Worm (Caenorhabditis elegans) whole organism, L3 larva: ENCODE data around the gene K09E3.7.
A peak's percentile ranks its signal among the peaks of the same experiment; 100 is the strongest.

ENCODE experiments used
- R02D3.7 ChIP-seq: fragments of 150-350 bp; optimal IDR thresholded peaks from 2 replicates; lab custom pipeline; 2014; ENCODE audit warnings: missing biosample characterization, missing genetic modification characterization
- ZK546.5 ChIP-seq: sonication (generic microtip); optimal IDR thresholded peaks from 2 replicates; lab custom pipeline; 2017; ENCODE audit warnings: missing biosample characterization, missing genetic modification characterization
- aly-2 ChIP-seq: fragments of 150-350 bp; optimal IDR thresholded peaks from 2 replicates; lab custom pipeline; 2014; ENCODE audit warnings: missing biosample characterization, missing genetic modification characterization
- ama-1 ChIP-seq: fragments of 150-350 bp; optimal IDR thresholded peaks from 2 replicates; lab custom pipeline; 2018
- ceh-28 ChIP-seq: fragments of 150-350 bp; optimal IDR thresholded peaks from 2 replicates; lab custom pipeline; 2014; ENCODE audit warnings: missing biosample characterization, missing genetic modification reagents, missing genetic modification characterization
- ceh-82 ChIP-seq: fragments of 150-350 bp; optimal IDR thresholded peaks from 2 replicates; lab custom pipeline; 2014; ENCODE audit warnings: missing biosample characterization, missing genetic modification characterization
- ceh-9 ChIP-seq: sonication (generic microtip); optimal IDR thresholded peaks from 2 replicates; lab custom pipeline; 2018; ENCODE audit warnings: missing biosample characterization, missing genetic modification characterization
- daf-12 ChIP-seq: fragments of 150-350 bp; optimal IDR thresholded peaks from 2 replicates; lab custom pipeline; 2014; ENCODE audit warnings: missing biosample characterization, missing genetic modification reagents, missing genetic modification characterization
- egl-27 ChIP-seq: sonication (generic microtip); optimal IDR thresholded peaks from 4 replicates; lab custom pipeline; 2017; ENCODE audit warnings: missing biosample characterization, missing genetic modification reagents, missing genetic modification characterization
- egl-5 ChIP-seq: fragments of 150-350 bp; optimal IDR thresholded peaks from 2 replicates; lab custom pipeline; 2017; ENCODE audit warnings: missing biosample characterization, missing genetic modification reagents, missing genetic modification characterization, inconsistent platforms
- elt-2 ChIP-seq: sonication (generic microtip); optimal IDR thresholded peaks from 2 replicates; lab custom pipeline; 2016; ENCODE audit warnings: missing genetic modification reagents, mild to moderate bottlenecking, missing genetic modification characterization, missing compliant biosample characterization
- elt-3 ChIP-seq, 3 experiments: fragments of 150-350 bp in 1 of 3; sonication (generic microtip) in 2 of 3; optimal IDR thresholded peaks; 2 replicates in 2 of 3; 4 replicates in 1 of 3; lab custom pipeline; 2014 to 2017; ENCODE audit warnings: missing biosample characterization in 3 of 3, missing genetic modification characterization in 3 of 3
- eor-1 ChIP-seq, 2 experiments: fragments of 150-350 bp; optimal IDR thresholded peaks; 2 replicates each; lab custom pipeline; 2014 to 2018; ENCODE audit warnings: missing biosample characterization in 2 of 2, missing genetic modification characterization in 2 of 2
- fkh-10 ChIP-seq: sonication (generic microtip); optimal IDR thresholded peaks from 2 replicates; lab custom pipeline; 2017; ENCODE audit warnings: missing biosample characterization, missing genetic modification reagents, missing genetic modification characterization
- fkh-2 ChIP-seq: fragments of 150-350 bp; optimal IDR thresholded peaks from 2 replicates; lab custom pipeline; 2014; ENCODE audit warnings: missing biosample characterization, missing genetic modification reagents, missing genetic modification characterization
- fos-1 ChIP-seq: fragments of 150-350 bp; optimal IDR thresholded peaks from 2 replicates; lab custom pipeline; 2014; ENCODE audit warnings: missing biosample characterization, missing genetic modification characterization
- hmg-11 ChIP-seq: sonication (generic microtip); optimal IDR thresholded peaks from 2 replicates; lab custom pipeline; 2016; ENCODE audit warnings: missing genetic modification characterization, missing compliant biosample characterization
- jun-1 ChIP-seq: fragments of 150-350 bp; optimal IDR thresholded peaks from 2 replicates; lab custom pipeline; 2014; ENCODE audit warnings: missing biosample characterization, missing genetic modification reagents, missing genetic modification characterization
- lsy-12 ChIP-seq: sonication (generic microtip); optimal IDR thresholded peaks from 2 replicates; lab custom pipeline; 2016; ENCODE audit warnings: mild to moderate bottlenecking, missing genetic modification characterization, missing compliant biosample characterization
- mdl-1 ChIP-seq: fragments of 150-350 bp; optimal IDR thresholded peaks from 2 replicates; lab custom pipeline; 2014; ENCODE audit warnings: missing biosample characterization, missing genetic modification characterization
- mml-1 ChIP-seq: fragments of 150-350 bp; sonication (generic microtip); optimal IDR thresholded peaks from 3 replicates; lab custom pipeline; 2014; ENCODE audit warnings: missing biosample characterization, missing genetic modification characterization
- nfya-1 ChIP-seq: sonication (generic microtip); optimal IDR thresholded peaks from 2 replicates; lab custom pipeline; 2017; ENCODE audit warnings: missing genetic modification characterization, mild to moderate bottlenecking, missing compliant biosample characterization, antibody characterized with exemption, moderate library complexity; ENCODE audit not compliant: insufficient read depth
- nhr-11 ChIP-seq: fragments of 150-350 bp; optimal IDR thresholded peaks from 2 replicates; lab custom pipeline; 2014; ENCODE audit warnings: missing biosample characterization, missing genetic modification characterization
- nhr-23 ChIP-seq: fragments of 150-350 bp; optimal IDR thresholded peaks from 2 replicates; lab custom pipeline; 2014; ENCODE audit warnings: missing biosample characterization, missing genetic modification reagents, missing genetic modification characterization
- nhr-237 ChIP-seq: fragments of 150-350 bp; optimal IDR thresholded peaks from 2 replicates; lab custom pipeline; 2014; ENCODE audit warnings: missing biosample characterization, missing genetic modification characterization
- nhr-25 ChIP-seq: sonication (generic microtip); optimal IDR thresholded peaks from 2 replicates; lab custom pipeline; 2017; ENCODE audit warnings: missing biosample characterization, missing genetic modification characterization
- nhr-28 ChIP-seq: fragments of 150-350 bp; optimal IDR thresholded peaks from 2 replicates; lab custom pipeline; 2014; ENCODE audit warnings: missing biosample characterization, missing genetic modification characterization
- nhr-43 ChIP-seq: sonication (generic microtip); optimal IDR thresholded peaks from 2 replicates; lab custom pipeline; 2016; ENCODE audit warnings: mild to moderate bottlenecking, missing genetic modification characterization, missing compliant biosample characterization; ENCODE audit not compliant: poor library complexity, severe bottlenecking
- nhr-67 ChIP-seq: fragments of 150-350 bp; optimal IDR thresholded peaks from 2 replicates; lab custom pipeline; 2014; ENCODE audit warnings: missing biosample characterization, missing genetic modification characterization
- nhr-76 ChIP-seq: fragments of 150-350 bp; sonication (generic microtip); optimal IDR thresholded peaks from 5 replicates; lab custom pipeline; 2014; ENCODE audit warnings: missing biosample characterization, missing genetic modification characterization
- pha-4 ChIP-seq: fragments of 150-350 bp; optimal IDR thresholded peaks from 2 replicates; lab custom pipeline; 2014; ENCODE audit warnings: missing biosample characterization, missing genetic modification reagents, missing genetic modification characterization
- pqm-1 ChIP-seq: fragments of 150-350 bp; optimal IDR thresholded peaks from 2 replicates; lab custom pipeline; 2017; ENCODE audit warnings: missing biosample characterization, missing genetic modification characterization, inconsistent platforms
- sea-2 ChIP-seq: fragments of 150-350 bp; sonication (generic microtip); optimal IDR thresholded peaks from 4 replicates; lab custom pipeline; 2014; ENCODE audit warnings: missing biosample characterization, missing genetic modification reagents, missing genetic modification characterization
- skn-1 ChIP-seq: fragments of 150-350 bp; optimal IDR thresholded peaks from 2 replicates; lab custom pipeline; 2014; ENCODE audit warnings: missing biosample characterization, missing genetic modification characterization
- tbx-2 ChIP-seq: sonication (generic microtip); optimal IDR thresholded peaks from 2 replicates; lab custom pipeline; 2016; ENCODE audit warnings: mild to moderate bottlenecking, missing genetic modification characterization, missing compliant biosample characterization
- unc-62 ChIP-seq: fragments of 150-350 bp; sonication (generic microtip); optimal IDR thresholded peaks from 4 replicates; lab custom pipeline; 2014; ENCODE audit warnings: missing biosample characterization, missing genetic modification reagents, missing genetic modification characterization
- zag-1 ChIP-seq: fragments of 150-350 bp; optimal IDR thresholded peaks from 2 replicates; lab custom pipeline; 2014; ENCODE audit warnings: missing biosample characterization, missing genetic modification characterization
- ztf-11 ChIP-seq: fragments of 150-350 bp; optimal IDR thresholded peaks from 2 replicates; lab custom pipeline; 2014; ENCODE audit warnings: missing biosample characterization, missing genetic modification characterization

The K09E3.7 gene

DNA sequence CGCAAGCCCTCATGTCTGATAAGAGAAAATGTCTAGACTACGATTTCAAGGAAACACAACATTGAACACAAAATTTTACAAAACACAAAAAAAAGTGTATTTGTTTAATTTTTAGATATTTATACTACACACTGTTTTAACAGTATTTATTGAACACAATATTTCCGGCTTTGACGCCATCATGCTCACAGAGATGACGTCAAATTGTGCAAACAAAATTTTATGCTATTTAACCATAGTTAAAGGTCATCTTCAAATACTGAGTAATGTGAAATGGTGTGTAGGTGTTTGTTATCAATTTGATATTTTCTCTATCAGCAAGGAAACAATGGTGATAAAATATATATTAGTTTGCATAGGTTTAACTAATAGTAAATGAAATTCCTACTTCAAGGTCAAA lies 12.2 kb upstream of the K09E3.7 start:
- TF ChIP-seq pha-4 (tag; lab: Kevin White, UChicago) (peak; percentile 6), nhr-43 (no peak), lsy-12 (tag; lab: Kevin White, UChicago) (no peak), elt-2 (tag; lab: Kevin White, UChicago) (peak; percentile 68), hmg-11 (tag; lab: Kevin White, UChicago) (no peak), jun-1 (tag; lab: Kevin White, UChicago) (peak; percentile 14), egl-27 (no peak), ama-1 (lab: Kevin White, UChicago) (no peak), nhr-28 (tag; lab: Kevin White, UChicago) (no peak), ceh-82 (tag; lab: Kevin White, UChicago) (no peak), ceh-9 (tag; lab: Kevin White, UChicago) (no peak), ztf-11 (tag; lab: Kevin White, UChicago) (no peak), eor-1 (tag; optimal IDR thresholded peaks at IDR 0.05; lab: Kevin White, UChicago) (no peak), mdl-1 (no peak), nhr-11 (tag; lab: Kevin White, UChicago) (no peak), unc-62 (GFP tag; lab: Kevin White, UChicago) (no peak), ZK546.5 (tag; lab: Kevin White, UChicago) (no peak), aly-2 (tag; lab: Kevin White, UChicago) (no peak), nhr-67 (no peak), nfya-1 (no peak), pqm-1 (tag; lab: Kevin White, UChicago) (peak; percentile 55)

DNA sequence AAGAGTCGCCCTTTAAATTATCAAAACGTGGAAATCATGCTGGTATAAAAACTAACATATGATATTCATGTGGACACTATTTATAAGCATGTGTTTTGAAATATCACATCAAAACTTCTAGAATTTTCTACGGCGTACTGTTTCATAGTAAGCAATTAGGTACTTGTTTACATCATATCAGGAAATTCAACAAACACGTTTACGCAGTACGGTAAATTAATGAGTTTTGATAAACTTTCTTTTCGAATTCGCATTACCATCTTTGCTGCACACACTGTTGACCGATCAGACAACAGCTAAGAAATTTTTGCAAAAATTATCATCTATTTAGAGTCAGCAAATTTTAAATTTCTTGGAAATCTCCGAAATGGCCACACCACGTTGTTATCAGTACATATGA lies 6.1 kb upstream of the K09E3.7 start:
- no peak for TF ChIP-seq mdl-1
- TF ChIP-seq fos-1 (tag; lab: Kevin White, UChicago) = no peak
- TF ChIP-seq elt-2 (tag; lab: Kevin White, UChicago) = peak; percentile 58
- peak; percentile 32 for TF ChIP-seq pqm-1 (tag; lab: Kevin White, UChicago)
- no peak for TF ChIP-seq nhr-76
- peak; percentile 39 for TF ChIP-seq pha-4 (tag; lab: Kevin White, UChicago)
- no peak for TF ChIP-seq mml-1 (tag; lab: Kevin White, UChicago)

DNA sequence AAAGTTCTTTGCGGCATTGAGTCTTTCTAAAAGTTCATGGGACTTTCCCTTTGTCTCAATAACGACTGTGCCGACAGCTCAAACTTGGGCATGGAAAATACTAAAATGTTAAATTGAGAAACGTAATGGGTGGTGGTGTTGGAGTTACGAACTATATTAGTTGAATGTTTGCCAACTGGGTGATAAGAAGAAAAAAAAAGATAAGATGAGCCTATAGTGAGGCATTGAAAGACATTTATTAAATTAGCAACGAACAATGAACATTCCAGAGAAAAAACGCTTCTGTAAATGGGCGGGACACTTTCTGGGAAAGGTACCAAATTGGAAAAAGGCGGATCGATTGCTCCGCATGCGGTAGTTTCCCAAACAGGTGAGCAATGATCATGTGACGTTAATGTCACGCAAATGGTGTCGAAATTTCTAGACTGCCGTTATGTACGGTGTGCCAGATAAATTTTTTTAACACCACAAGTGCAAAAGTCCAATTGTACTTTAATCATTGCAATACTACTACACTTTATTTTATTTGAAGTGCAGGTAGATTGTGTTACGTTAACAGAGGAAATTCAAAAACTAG lies 5.0 kb upstream of the K09E3.7 start:
- TF ChIP-seq pqm-1 (tag; lab: Kevin White, UChicago) (peak; percentile 22), pha-4 (tag; lab: Kevin White, UChicago) (peak; percentile 20), ceh-82 (tag; lab: Kevin White, UChicago) (no peak), ama-1 (lab: Kevin White, UChicago) (no peak), elt-2 (tag; lab: Kevin White, UChicago) (peak; percentile 92), jun-1 (tag; lab: Kevin White, UChicago) (peak; percentile 30)
- TF ChIP-seq, all 47 proteins: peak for 4

- TF ChIP-seq skn-1 (tag; lab: Kevin White, UChicago) = peak; percentile 75
- TF ChIP-seq elt-3 (tag; optimal IDR thresholded peaks at IDR 0.05; lab: Kevin White, UChicago) = peak in 2 of 3 experiments; percentile 21 to 63
- TF ChIP-seq daf-12 = no peak
- peak; percentile 63 for TF ChIP-seq fos-1 (tag; lab: Kevin White, UChicago)
- peak; percentile 77 for TF ChIP-seq nhr-25 (tag; lab: Kevin White, UChicago)
- peak; percentile 56 for TF ChIP-seq pqm-1 (tag; lab: Kevin White, UChicago)
- TF ChIP-seq nhr-67 = no peak
- TF ChIP-seq nhr-23 = peak; percentile 77
- TF ChIP-seq nhr-237 = no peak
- peak; percentile 4 for TF ChIP-seq tbx-2 (tag; lab: Kevin White, UChicago)
- TF ChIP-seq ama-1 (lab: Kevin White, UChicago) = no peak
- TF ChIP-seq nfya-1 = peak; percentile 16
- peak; percentile 24 for TF ChIP-seq elt-2 (tag; lab: Kevin White, UChicago)
- TF ChIP-seq aly-2 (tag; lab: Kevin White, UChicago) = no peak
- no peak for TF ChIP-seq fkh-2 (tag; lab: Kevin White, UChicago)
- peak; percentile 80 for TF ChIP-seq nhr-43
- TF ChIP-seq nhr-11 (tag; lab: Kevin White, UChicago) = no peak
Observed at ce11 chrX:17138060-17138557, 3.8 kb upstream of the K09E3.7 start, which contains the start of gene cnp-3. TSS of gene cnp-3 (minus strand) at chrX:17138110.

DNA sequence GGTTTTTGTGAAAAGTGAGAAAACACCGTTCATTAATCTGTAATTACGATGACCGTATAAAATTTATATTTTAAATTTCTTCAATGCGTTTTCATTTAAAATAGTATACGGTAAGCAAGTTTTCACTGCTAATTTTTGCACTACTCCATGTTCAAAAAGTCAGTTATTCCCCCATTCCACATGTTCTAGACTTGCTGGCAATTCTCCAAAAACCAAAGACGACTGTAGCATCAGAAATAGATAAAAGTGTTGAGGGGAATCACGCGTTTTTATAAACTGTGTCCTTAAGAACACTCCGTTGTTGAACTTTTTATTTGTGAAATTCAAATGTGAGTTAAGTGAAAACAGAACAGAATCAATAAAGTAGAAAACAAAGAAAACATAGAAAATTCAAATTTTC lies 1.4 kb upstream of the K09E3.7 start:
- no peak for TF ChIP-seq ceh-28
- peak; percentile 74 for TF ChIP-seq ama-1 (lab: Kevin White, UChicago)
- TF ChIP-seq elt-2 (tag; lab: Kevin White, UChicago) = peak; percentile 78
- TF ChIP-seq nhr-237 = no peak
- TF ChIP-seq daf-12 = no peak
- no peak for TF ChIP-seq aly-2 (tag; lab: Kevin White, UChicago)
- no peak for TF ChIP-seq egl-5 (tag; lab: Kevin White, UChicago)
- TF ChIP-seq tbx-2 (tag; lab: Kevin White, UChicago) = no peak
- no peak for TF ChIP-seq sea-2 (GFP tag; lab: Kevin White, UChicago)
- TF ChIP-seq zag-1 (tag; lab: Kevin White, UChicago) = no peak
- TF ChIP-seq pha-4 (tag; lab: Kevin White, UChicago) = peak; percentile 38
- peak; percentile 40 for TF ChIP-seq pqm-1 (tag; lab: Kevin White, UChicago)
- no peak for TF ChIP-seq ZK546.5 (tag; lab: Kevin White, UChicago)
- peak; percentile 13 for TF ChIP-seq jun-1 (tag; lab: Kevin White, UChicago)
- TF ChIP-seq ztf-11 (tag; lab: Kevin White, UChicago) = no peak
- no peak for TF ChIP-seq mdl-1
- no peak for TF ChIP-seq egl-27
- TF ChIP-seq ceh-82 (tag; lab: Kevin White, UChicago) = no peak
- TF ChIP-seq R02D3.7 = no peak
- TF ChIP-seq hmg-11 (tag; lab: Kevin White, UChicago) = no peak
- TF ChIP-seq ceh-9 (tag; lab: Kevin White, UChicago) = no peak
- no peak for TF ChIP-seq skn-1 (tag; lab: Kevin White, UChicago)
- TF ChIP-seq nhr-23 = no peak
- no peak for TF ChIP-seq mml-1 (tag; lab: Kevin White, UChicago)
- TF ChIP-seq lsy-12 (tag; lab: Kevin White, UChicago) = no peak
- no peak for TF ChIP-seq nhr-67
- TF ChIP-seq fkh-10 = no peak
- TF ChIP-seq fkh-2 (tag; lab: Kevin White, UChicago) = no peak
- TF ChIP-seq, all 47 proteins: peak for 5
